Worm (Caenorhabditis elegans): ENCODE measurements around the gene F09F9.2.

Gene F09F9.2

DNA sequence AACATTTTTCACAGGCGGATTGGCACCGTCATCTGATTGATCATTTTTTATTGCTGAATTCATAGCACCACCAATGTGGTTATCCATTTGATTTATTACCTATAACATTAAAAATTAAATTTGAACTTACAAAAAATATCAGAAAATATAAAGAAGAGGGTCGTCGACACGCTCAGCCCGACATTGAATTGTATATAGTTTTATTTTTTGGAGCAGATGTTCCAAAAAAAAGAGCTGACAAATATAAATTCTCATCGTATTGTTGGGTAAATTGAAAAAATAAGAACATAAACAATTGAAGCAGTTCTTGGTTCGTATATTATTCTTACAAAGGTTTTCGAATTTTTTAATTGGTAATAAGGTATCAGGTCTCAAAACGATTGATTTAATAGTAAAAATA, 6.8 kb downstream of the F09F9.2 start, which contains the start of gene R02E4.1:
R02E4.1 (minus strand) TSS at position 101 of the 400 bp plus-strand sequence.
- no peak for TF ChIP-seq nhr-77 (tag; optimal IDR thresholded peaks at IDR 0.05)
- no peak for TF ChIP-seq mdl-1 (tag; optimal IDR thresholded peaks at IDR 0.05)
- TF ChIP-seq lin-11 (tag; optimal IDR thresholded peaks at IDR 0.05): no peak
- TF ChIP-seq unc-55 (GFP tag; optimal IDR thresholded peaks at IDR 0.05): no peak
- TF ChIP-seq nhr-21 (tag; optimal IDR thresholded peaks at IDR 0.05): no peak
- no peak for TF ChIP-seq ama-1 (optimal IDR thresholded peaks at IDR 0.05)
- TF ChIP-seq ceh-16 (tag; optimal IDR thresholded peaks at IDR 0.05): no peak
- no peak for TF ChIP-seq alr-1 (tag; optimal IDR thresholded peaks at IDR 0.05)
- TF ChIP-seq aly-2 (tag; optimal IDR thresholded peaks at IDR 0.05): no peak
- TF ChIP-seq mbf-1 (tag; optimal IDR thresholded peaks at IDR 0.05): no peak
- no peak for TF ChIP-seq elt-3 (tag; optimal IDR thresholded peaks at IDR 0.05)
- no peak for TF ChIP-seq unc-39 (tag; optimal IDR thresholded peaks at IDR 0.05)
- no peak for TF ChIP-seq C34F6.9 (tag; optimal IDR thresholded peaks at IDR 0.05)
- no peak for TF ChIP-seq egl-27 (tag; optimal IDR thresholded peaks at IDR 0.05)
- TF ChIP-seq sem-4 (tag; optimal IDR thresholded peaks at IDR 0.05): no peak
- no peak for TF ChIP-seq nhr-23 (tag; optimal IDR thresholded peaks at IDR 0.05)
- TF ChIP-seq elt-1 (tag; optimal IDR thresholded peaks at IDR 0.05): no peak
- no peak for TF ChIP-seq nhr-10 (tag; optimal IDR thresholded peaks at IDR 0.05)

DNA sequence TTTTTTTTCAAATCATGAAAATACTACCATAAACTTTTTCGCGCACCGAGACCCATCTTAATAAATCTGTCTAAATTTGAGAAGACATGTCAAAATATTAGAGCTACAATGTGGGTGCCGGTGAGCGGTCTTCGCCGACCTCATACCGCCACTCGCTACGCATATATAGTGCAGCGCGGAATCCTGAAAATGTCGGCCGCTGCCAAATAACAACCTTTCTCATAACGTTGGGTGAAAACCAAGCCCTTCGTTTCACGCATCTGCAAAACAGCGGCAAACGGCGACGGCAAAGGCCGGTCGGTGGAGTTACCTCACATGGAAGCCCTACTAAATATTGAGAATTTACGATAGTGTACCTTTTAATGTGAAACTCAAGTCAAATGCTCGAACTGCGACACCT, 8.2 kb downstream of the F09F9.2 start:
- TF ChIP-seq nhr-25 (tag; optimal IDR thresholded peaks at IDR 0.05): no peak
- TF ChIP-seq snpc-4 (tag; optimal IDR thresholded peaks at IDR 0.05): peak; percentile 85

DNA sequence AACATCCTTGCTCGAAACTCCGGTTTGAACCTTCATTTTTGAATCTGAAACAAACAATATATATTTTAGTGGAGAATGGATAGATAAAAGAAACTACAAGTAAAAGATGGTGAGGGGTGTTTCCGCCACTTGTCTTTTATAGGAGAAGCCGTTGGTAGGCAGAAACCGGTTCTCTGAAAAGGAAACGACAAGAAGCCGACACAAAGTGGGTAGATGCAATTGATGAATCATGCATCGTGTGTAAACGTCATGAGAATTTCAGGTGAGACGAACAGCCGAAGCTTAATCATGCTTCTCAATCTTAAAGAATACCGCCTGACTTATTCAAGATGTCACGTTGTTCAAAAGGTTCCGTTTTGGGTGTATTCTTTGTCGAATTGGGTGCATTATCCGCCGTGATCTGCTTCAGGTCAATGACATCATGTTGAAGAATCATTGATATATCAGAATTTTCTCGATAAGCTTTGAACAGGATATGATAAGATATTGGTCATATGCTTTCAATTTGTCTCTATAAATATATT, 9.1 kb downstream of the F09F9.2 start, which contains the start of gene R02E4.3:
R02E4.3 (minus strand) TSS at position 51 of the 524 bp plus-strand sequence.
- TF ChIP-seq snpc-4 (tag; optimal IDR thresholded peaks at IDR 0.05) (no peak), dmd-4 (tag; optimal IDR thresholded peaks at IDR 0.05) (no peak), blmp-1 (tag; optimal IDR thresholded peaks at IDR 0.05; ENCODE audit: insufficient read depth) (peak; percentile 5), unc-39 (tag; optimal IDR thresholded peaks at IDR 0.05) (no peak), egl-27 (tag; optimal IDR thresholded peaks at IDR 0.05) (no peak), F13H6.1 (tag; optimal IDR thresholded peaks at IDR 0.05) (peak; percentile 45), ztf-11 (tag; optimal IDR thresholded peaks at IDR 0.05) (no peak), lin-11 (tag; optimal IDR thresholded peaks at IDR 0.05) (no peak), nhr-23 (tag; optimal IDR thresholded peaks at IDR 0.05) (no peak), mdl-1 (tag; optimal IDR thresholded peaks at IDR 0.05) (no peak), sma-9 (GFP tag; optimal IDR thresholded peaks at IDR 0.05) (no peak), sma-9 (tag; optimal IDR thresholded peaks at IDR 0.05) (no peak), nhr-237 (tag; optimal IDR thresholded peaks at IDR 0.05) (no peak), ztf-4 (tag; optimal IDR thresholded peaks at IDR 0.05) (no peak), ama-1 (optimal IDR thresholded peaks at IDR 0.05) (no peak), nhr-77 (tag; optimal IDR thresholded peaks at IDR 0.05) (no peak), R02D3.7 (tag; optimal IDR thresholded peaks at IDR 0.05) (no peak), nhr-6 (tag; optimal IDR thresholded peaks at IDR 0.05) (no peak), unc-55 (GFP tag; optimal IDR thresholded peaks at IDR 0.05) (no peak), nhr-25 (tag; optimal IDR thresholded peaks at IDR 0.05) (peak; percentile 81), fos-1 (tag; optimal IDR thresholded peaks at IDR 0.05) (no peak), ceh-82 (tag; optimal IDR thresholded peaks at IDR 0.05) (no peak), nhr-10 (tag; optimal IDR thresholded peaks at IDR 0.05) (no peak), ceh-16 (tag; optimal IDR thresholded peaks at IDR 0.05) (no peak), lsy-2 (tag; optimal IDR thresholded peaks at IDR 0.05) (no peak), elt-3 (tag; optimal IDR thresholded peaks at IDR 0.05) (no peak), peb-1 (tag; optimal IDR thresholded peaks at IDR 0.05) (no peak), elt-1 (tag; optimal IDR thresholded peaks at IDR 0.05) (no peak), nhr-21 (tag; optimal IDR thresholded peaks at IDR 0.05) (peak; percentile 82), unc-62 (GFP tag; optimal IDR thresholded peaks at IDR 0.05) (no peak)

DNA sequence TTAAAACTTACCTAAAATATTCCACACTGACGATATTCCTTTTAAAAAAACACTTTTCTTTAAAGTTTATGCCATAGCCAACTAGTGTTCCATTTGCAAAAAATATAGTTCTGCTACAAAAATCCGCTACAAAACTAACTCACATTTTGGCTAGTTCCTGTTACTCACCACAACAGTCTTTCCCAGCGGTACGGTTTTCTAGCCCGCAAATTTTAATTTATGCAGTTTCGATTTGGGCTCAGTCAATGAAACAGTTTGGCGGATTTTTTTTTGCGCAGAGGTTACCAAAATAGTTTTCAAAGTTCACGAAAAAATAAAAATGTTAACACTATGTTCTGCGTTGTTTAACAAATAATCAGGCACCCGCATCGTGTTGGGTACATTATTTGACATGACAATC, 10.0 kb downstream of the F09F9.2 start:
- TF ChIP-seq alr-1 (tag; optimal IDR thresholded peaks at IDR 0.05): no peak
- TF ChIP-seq ama-1 (optimal IDR thresholded peaks at IDR 0.05): peak; percentile 52

DNA sequence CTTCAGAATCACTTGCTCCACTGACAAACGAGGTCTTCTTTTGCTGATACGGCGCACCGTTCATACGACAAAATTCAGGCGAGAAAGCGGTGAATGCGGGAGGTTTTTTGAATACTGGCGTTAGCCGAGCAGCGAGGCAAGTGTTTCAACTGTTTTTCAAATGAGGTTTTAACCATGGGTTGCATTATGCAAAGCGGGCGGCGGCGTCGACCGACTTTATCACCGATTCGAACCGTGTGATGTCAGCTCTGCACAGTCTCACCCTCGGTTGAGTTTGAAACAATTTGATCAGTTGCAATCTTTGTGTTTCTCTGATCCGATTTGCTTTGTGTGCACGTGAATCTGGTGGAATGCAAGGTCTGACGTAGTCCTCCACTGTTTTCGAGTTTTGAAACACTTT, 10.8 kb downstream of the F09F9.2 start, which contains the start of gene clh-4:
clh-4 (minus strand) TSS at position 101 of the 400 bp plus-strand sequence.
- TF ChIP-seq skn-1 (tag; optimal IDR thresholded peaks at IDR 0.05): no peak
- no peak for TF ChIP-seq gmeb-1 (tag; optimal IDR thresholded peaks at IDR 0.05)

Data from whole organism, L2 larva.